Fruit fly (Drosophila melanogaster) whole organism, pupa: ENCODE results near the gene Actn.

Experiments used
- CG10348 ChIP-seq: fragments of 200-800 bp; sonication (Bioruptor generic); IDR thresholded peaks from 2 replicates; pipeline ENCODE4 v1.3.6; 2022; ENCODE audit warnings: missing biosample characterization, missing genetic modification characterization
- CG12605 ChIP-seq: fragments of 200-800 bp; sonication (Bioruptor generic); IDR thresholded peaks from 2 replicates; pipeline ENCODE4 v1.3.6; 2022; ENCODE audit warnings: missing biosample characterization, missing genetic modification characterization
- CG13204 ChIP-seq: fragments of 200-800 bp; sonication (Bioruptor generic); optimal IDR thresholded peaks from 2 replicates; lab custom pipeline; 2018; ENCODE audit warnings: missing biosample characterization, mild to moderate bottlenecking, missing genetic modification characterization, moderate library complexity
- CG14655 ChIP-seq: fragments of 200-800 bp; sonication (Bioruptor generic); optimal IDR thresholded peaks from 3 replicates; lab custom pipeline; 2017; ENCODE audit warnings: mild to moderate bottlenecking, missing biosample characterization, missing genetic modification reagents, missing genetic modification characterization
- CG15710 ChIP-seq: fragments of 200-800 bp; sonication (Bioruptor generic); optimal IDR thresholded peaks from 2 replicates; lab custom pipeline; 2018; ENCODE audit warnings: missing biosample characterization, mild to moderate bottlenecking, missing genetic modification characterization, moderate library complexity
- CG32121 ChIP-seq: fragments of 200-800 bp; sonication (Bioruptor generic); IDR thresholded peaks from 2 replicates; pipeline ENCODE4 v1.3.6; 2022; ENCODE audit warnings: missing biosample characterization, missing genetic modification characterization
- CG8159 ChIP-seq: fragments of 200-800 bp; sonication (Bioruptor generic); optimal IDR thresholded peaks from 3 replicates; lab custom pipeline; 2018; ENCODE audit warnings: missing biosample characterization, mild to moderate bottlenecking, missing genetic modification characterization, moderate library complexity
- CG8301 ChIP-seq: fragments of 200-800 bp; sonication (Bioruptor generic); optimal IDR thresholded peaks from 2 replicates; lab custom pipeline; 2018; ENCODE audit warnings: missing biosample characterization, mild to moderate bottlenecking, missing genetic modification characterization
- CG9948 ChIP-seq: fragments of 200-800 bp; sonication (Bioruptor generic); optimal IDR thresholded peaks from 2 replicates; lab custom pipeline; 2018; ENCODE audit warnings: missing biosample characterization, mild to moderate bottlenecking, missing genetic modification characterization, moderate library complexity
- EcR ChIP-seq: fragments of 200-800 bp; sonication (Bioruptor generic); optimal IDR thresholded peaks from 3 replicates; lab custom pipeline; 2019; ENCODE audit warnings: missing biosample characterization, missing genetic modification characterization, mild to moderate bottlenecking, moderate library complexity, missing genetic modification reagents
- Pif1B ChIP-seq: fragments of 200-800 bp; sonication (Bioruptor generic); optimal IDR thresholded peaks from 3 replicates; lab custom pipeline; 2016; ENCODE audit warnings: missing biosample characterization, missing genetic modification characterization
- fd96Ca ChIP-seq: fragments of 200-800 bp; sonication (Bioruptor generic); IDR thresholded peaks from 3 replicates; pipeline ENCODE4 v1.3.6; 2022; ENCODE audit warnings: missing biosample characterization, missing genetic modification characterization
- gl ChIP-seq: fragments of 200-800 bp; sonication (Bioruptor generic); optimal IDR thresholded peaks from 2 replicates; lab custom pipeline; 2018; ENCODE audit warnings: missing biosample characterization, mild to moderate bottlenecking, missing genetic modification characterization

dm6 chrX:1984175-1984973 is 57.7 kb downstream of the Actn start:
- TF ChIP-seq CG13204 (GFP tag; lab: Kevin White, UChicago), result no peak
- no peak for TF ChIP-seq CG9948 (tag; lab: Kevin White, UChicago)
- TF ChIP-seq fd96Ca (GFP tag; lab: Robert Waterston, UW), result peak; percentile 68
- TF ChIP-seq CG8159 (tag; lab: Kevin White, UChicago), result no peak
- peak; percentile 22 for TF ChIP-seq CG14655 (GFP tag; lab: Kevin White, UChicago)
- no peak for TF ChIP-seq EcR (GFP tag; lab: Kevin White, UChicago)
- TF ChIP-seq CG10348 (GFP tag; lab: Robert Waterston, UW), result no peak
- TF ChIP-seq CG15710 (tag; lab: Kevin White, UChicago), result no peak
- peak; percentile 29 for TF ChIP-seq CG32121
- TF ChIP-seq CG12605 (GFP tag; lab: Robert Waterston, UW), result 0 out of 2 replicates have a peak, but pooled peaks have one; percentile 23
- TF ChIP-seq Pif1B, result no peak
- TF ChIP-seq gl, result no peak
- TF ChIP-seq CG8301 (tag; lab: Kevin White, UChicago), result peak; percentile 37
